Worm (Caenorhabditis elegans) whole organism, late embryonic: ENCODE data around the gene cgh-1.

Experiments
- T23F11.4 ChIP-seq: fragments of 200-800 bp; sonication (Bioruptor generic); optimal IDR thresholded peaks from 2 replicates; lab custom pipeline; 2018; ENCODE audit warnings: mild to moderate bottlenecking, missing genetic modification characterization, missing compliant biosample characterization
- ama-1 ChIP-seq: fragments of 150-350 bp; optimal IDR thresholded peaks from 2 replicates; lab custom pipeline; 2014
- ceh-2 ChIP-seq: sonication (generic microtip); optimal IDR thresholded peaks from 2 replicates; lab custom pipeline; 2016; ENCODE audit warnings: missing genotype, missing genetic modification characterization, missing compliant biosample characterization
- ceh-22 ChIP-seq: sonication (generic microtip); optimal IDR thresholded peaks from 2 replicates; lab custom pipeline; 2017; ENCODE audit warnings: missing biosample characterization, missing genetic modification characterization
- ceh-24 ChIP-seq: sonication (generic microtip); optimal IDR thresholded peaks from 2 replicates; lab custom pipeline; 2016; ENCODE audit warnings: mild to moderate bottlenecking, missing genetic modification characterization, missing compliant biosample characterization
- ceh-30 ChIP-seq: fragments of 150-350 bp; optimal IDR thresholded peaks from 2 replicates; lab custom pipeline; 2014; ENCODE audit warnings: missing biosample characterization, missing genetic modification characterization
- ceh-31 ChIP-seq: sonication (generic microtip); optimal IDR thresholded peaks from 2 replicates; lab custom pipeline; 2016; ENCODE audit warnings: missing genetic modification characterization, missing compliant biosample characterization
- ceh-45 ChIP-seq: fragments of 200-800 bp; sonication (Bioruptor generic); IDR thresholded peaks from 2 replicates; pipeline ENCODE4 v1.3.6; 2022; ENCODE audit warnings: missing genetic modification reagents, missing genetic modification characterization, missing compliant biosample characterization
- ceh-6 ChIP-seq: fragments of 200-800 bp; sonication (Bioruptor generic); optimal IDR thresholded peaks from 2 replicates; lab custom pipeline; 2018; ENCODE audit warnings: mild to moderate bottlenecking, missing genetic modification characterization, missing compliant biosample characterization
- che-1 ChIP-seq: sonication (generic microtip); optimal IDR thresholded peaks from 2 replicates; lab custom pipeline; 2016; ENCODE audit warnings: mild to moderate bottlenecking, missing genetic modification characterization, missing compliant biosample characterization
- dmd-4 ChIP-seq: sonication (generic microtip); optimal IDR thresholded peaks from 2 replicates; lab custom pipeline; 2016; ENCODE audit warnings: borderline replicate concordance, missing genetic modification characterization, missing compliant biosample characterization
- dve-1 ChIP-seq: sonication (generic microtip); optimal IDR thresholded peaks from 2 replicates; lab custom pipeline; 2017; ENCODE audit warnings: antibody characterized with exemption, mild to moderate bottlenecking, missing genetic modification characterization, missing compliant biosample characterization
- fax-1 ChIP-seq: sonication (generic microtip); optimal IDR thresholded peaks from 2 replicates; lab custom pipeline; 2016; ENCODE audit warnings: missing genotype, missing genetic modification characterization, missing compliant biosample characterization
- fkh-6 ChIP-seq: sonication (generic microtip); optimal IDR thresholded peaks from 2 replicates; lab custom pipeline; 2016; ENCODE audit warnings: missing genetic modification characterization, missing compliant biosample characterization
- hlh-15 ChIP-seq: sonication (generic microtip); optimal IDR thresholded peaks from 2 replicates; lab custom pipeline; 2016; ENCODE audit warnings: missing genetic modification characterization, missing compliant biosample characterization
- hlh-8 ChIP-seq: sonication (generic microtip); optimal IDR thresholded peaks from 2 replicates; lab custom pipeline; 2016; ENCODE audit warnings: missing genotype, missing genetic modification characterization, missing compliant biosample characterization
- lim-6 ChIP-seq: sonication (generic microtip); optimal IDR thresholded peaks from 2 replicates; lab custom pipeline; 2016; ENCODE audit warnings: missing genetic modification characterization, missing compliant biosample characterization
- madf-2 ChIP-seq: sonication (generic microtip); optimal IDR thresholded peaks from 2 replicates; lab custom pipeline; 2017; ENCODE audit warnings: missing genetic modification characterization, missing compliant biosample characterization
- nfya-1 ChIP-seq: sonication (generic microtip); optimal IDR thresholded peaks from 2 replicates; lab custom pipeline; 2017; ENCODE audit warnings: missing genetic modification characterization, mild to moderate bottlenecking, missing compliant biosample characterization, antibody characterized with exemption, moderate library complexity
- nhr-232 ChIP-seq: sonication (generic microtip); optimal IDR thresholded peaks from 2 replicates; lab custom pipeline; 2016; ENCODE audit warnings: missing genetic modification characterization, missing compliant biosample characterization
- odd-2 ChIP-seq: sonication (generic microtip); optimal IDR thresholded peaks from 2 replicates; lab custom pipeline; 2017; ENCODE audit warnings: antibody characterized with exemption, mild to moderate bottlenecking, missing genetic modification characterization, missing compliant biosample characterization
- pag-3 ChIP-seq: sonication (generic microtip); optimal IDR thresholded peaks from 2 replicates; lab custom pipeline; 2016; ENCODE audit warnings: missing compliant biosample characterization, missing genetic modification characterization, borderline replicate concordance
- pax-1 ChIP-seq: fragments of 150-350 bp; optimal IDR thresholded peaks from 2 replicates; lab custom pipeline; 2014; ENCODE audit warnings: missing biosample characterization, missing genetic modification characterization
- pqm-1 ChIP-seq: sonication (generic microtip); optimal IDR thresholded peaks from 2 replicates; lab custom pipeline; 2016; ENCODE audit warnings: missing genetic modification characterization, missing compliant biosample characterization
- ref-2 ChIP-seq: sonication (generic microtip); optimal IDR thresholded peaks from 2 replicates; lab custom pipeline; 2016; ENCODE audit warnings: missing genetic modification characterization, missing compliant biosample characterization
- rnt-1 ChIP-seq: sonication (generic microtip); optimal IDR thresholded peaks from 2 replicates; lab custom pipeline; 2016; ENCODE audit warnings: missing genetic modification characterization, missing compliant biosample characterization
- sox-2 ChIP-seq: fragments of 200-800 bp; sonication (Bioruptor generic); IDR thresholded peaks from 2 replicates; pipeline ENCODE4 v1.3.6; 2022; ENCODE audit warnings: missing genetic modification reagents, missing genetic modification characterization, missing compliant biosample characterization
- tbx-2 ChIP-seq: sonication (generic microtip); optimal IDR thresholded peaks from 2 replicates; lab custom pipeline; 2016; ENCODE audit warnings: missing genetic modification characterization, missing compliant biosample characterization
- tbx-7 ChIP-seq: sonication (generic microtip); optimal IDR thresholded peaks from 2 replicates; lab custom pipeline; 2016; ENCODE audit warnings: missing genotype, missing genetic modification characterization, missing compliant biosample characterization
- ttx-3 ChIP-seq: sonication (generic microtip); optimal IDR thresholded peaks from 2 replicates; lab custom pipeline; 2016; ENCODE audit warnings: missing genetic modification reagents, missing genetic modification characterization, missing compliant biosample characterization
- unc-3 ChIP-seq, 2 experiments: fragments of 200-800 bp in 1 of 2; sonication (Bioruptor generic) in 1 of 2; sonication (generic microtip) in 1 of 2; conservative IDR thresholded peaks in 1 of 2; optimal IDR thresholded peaks in 1 of 2; 2 replicates each; pipeline versions ENCODE4 v1.3.6 to Lab custom; 2016 to 2022; ENCODE audit warnings: missing compliant biosample characterization in 2 of 2, missing genetic modification characterization in 2 of 2, missing genetic modification reagents in 1 of 2
- unc-42 ChIP-seq: sonication (generic microtip); optimal IDR thresholded peaks from 2 replicates; lab custom pipeline; 2016; ENCODE audit warnings: missing genotype, missing genetic modification characterization, missing compliant biosample characterization
- unc-86 ChIP-seq: sonication (generic microtip); optimal IDR thresholded peaks from 2 replicates; lab custom pipeline; 2016; ENCODE audit warnings: missing genetic modification characterization, missing compliant biosample characterization

The cgh-1 gene

DNA sequence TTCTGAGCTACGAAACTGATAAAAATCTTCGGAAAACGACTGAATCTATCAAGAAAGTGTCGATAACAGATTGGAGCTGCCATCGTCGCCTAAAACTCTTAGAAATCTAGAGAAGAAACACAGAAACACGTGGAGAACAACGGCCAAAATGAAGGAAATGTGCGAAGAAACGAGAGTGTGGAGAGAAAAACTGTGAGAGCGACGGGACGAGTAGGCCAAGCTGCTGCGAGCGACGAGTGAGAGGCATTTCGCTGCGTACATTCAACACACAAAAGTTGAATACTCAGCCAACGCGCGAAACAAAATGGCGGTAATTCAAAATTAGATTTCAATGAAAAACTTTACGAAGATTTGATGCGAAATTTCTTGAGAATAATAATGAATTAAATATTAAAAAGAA lies 714 bp upstream of the cgh-1 start (continued):
- peak; percentile 65 for TF ChIP-seq tbx-2 (tag; lab: Kevin White, UChicago)
- TF ChIP-seq rnt-1 (tag; lab: Kevin White, UChicago), result peak; percentile 67
- peak; percentile 69 for TF ChIP-seq ceh-31 (tag; lab: Kevin White, UChicago)
- no peak for TF ChIP-seq odd-2 (tag; lab: Kevin White, UChicago)
- no peak for TF ChIP-seq ceh-22 (tag; lab: Kevin White, UChicago)
- TF ChIP-seq hlh-15 (tag; lab: Kevin White, UChicago), result no peak
- no peak for TF ChIP-seq fax-1 (tag; lab: Kevin White, UChicago)
- TF ChIP-seq lim-6, result no peak
- no peak for TF ChIP-seq ceh-24
- TF ChIP-seq ttx-3 (tag; lab: Kevin White, UChicago), result no peak
- peak; percentile 16 for TF ChIP-seq T23F11.4 (GFP tag; lab: Kevin White, UChicago)
- TF ChIP-seq unc-42, result peak; percentile 62
- no peak for TF ChIP-seq ceh-45 (GFP tag; lab: Robert Waterston, UW)
- peak; percentile 56 for TF ChIP-seq hlh-8
- TF ChIP-seq, all 69 proteins: peak for 17

- TF ChIP-seq pax-1 (tag; lab: Kevin White, UChicago) (no peak), fkh-6 (tag; lab: Kevin White, UChicago) (no peak), madf-2 (no peak), pag-3 (tag; lab: Kevin White, UChicago) (no peak)
Observed at ce11 chrIII:7495616-7496146, 2.0 kb downstream of the cgh-1 start.

DNA sequence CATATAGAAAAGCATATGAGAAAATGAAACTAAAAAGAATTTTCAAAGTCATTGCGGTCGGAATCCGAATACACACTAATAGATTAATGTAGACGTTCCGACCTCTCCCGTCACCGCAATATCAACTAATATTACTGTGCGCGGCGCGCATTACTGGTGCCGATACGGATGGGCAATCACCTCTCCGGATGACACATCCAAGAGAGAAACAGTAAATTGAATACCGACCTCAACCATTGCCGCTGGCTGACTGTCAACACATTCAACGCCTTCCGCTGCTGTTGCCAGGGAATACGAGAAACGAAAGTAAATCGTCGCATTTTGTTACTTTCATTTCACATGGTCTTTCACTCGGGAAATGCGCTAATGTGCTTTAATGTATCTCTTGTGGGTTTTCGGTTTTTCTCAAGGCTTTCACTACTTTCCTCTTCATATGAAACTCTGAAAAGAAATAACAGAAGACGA lies 2.8 kb downstream of the cgh-1 start:
- TF ChIP-seq fax-1 (tag; lab: Kevin White, UChicago), result no peak
- TF ChIP-seq unc-86 (tag; lab: Kevin White, UChicago), result no peak
- no peak for TF ChIP-seq dve-1
- no peak for TF ChIP-seq unc-3 (GFP tag; conservative IDR thresholded peaks at IDR 0.05; lab: Robert Waterston, UW)
- TF ChIP-seq unc-3 (tag; optimal IDR thresholded peaks at IDR 0.05; lab: Kevin White, UChicago), result no peak
- no peak for TF ChIP-seq che-1
- peak; percentile 51 for TF ChIP-seq ama-1
- TF ChIP-seq pqm-1 (tag; lab: Kevin White, UChicago), result no peak

DNA sequence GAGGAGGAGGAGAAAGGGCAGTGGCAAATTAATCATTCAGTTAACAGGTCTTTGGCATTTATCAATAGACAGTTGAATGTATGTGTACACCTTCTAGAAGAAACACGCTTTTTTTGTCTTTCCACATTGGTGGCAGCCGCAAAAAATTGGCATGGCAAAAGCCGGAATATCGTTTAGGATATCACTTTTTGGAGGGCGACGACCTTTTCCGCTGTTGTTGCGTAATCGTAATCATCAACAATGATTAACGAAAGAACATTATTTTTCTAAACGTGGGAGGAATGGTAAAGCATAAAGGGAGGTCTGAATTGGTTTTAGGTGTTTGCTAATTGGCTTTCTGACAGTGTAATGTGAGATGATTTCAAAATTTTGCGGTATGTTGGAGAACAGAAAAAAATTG lies 5.7 kb downstream of the cgh-1 start:
- TF ChIP-seq dmd-4 (tag; lab: Kevin White, UChicago), result no peak
- no peak for TF ChIP-seq tbx-7 (tag; lab: Kevin White, UChicago)
- TF ChIP-seq ceh-45 (GFP tag; lab: Robert Waterston, UW), result no peak
- TF ChIP-seq nhr-232, result no peak
- TF ChIP-seq dve-1, result no peak

ce11 chrIII:7490061-7490460 lies 7.6 kb downstream of the cgh-1 start:
- no peak for TF ChIP-seq ceh-2 (tag; lab: Kevin White, UChicago)
- TF ChIP-seq ref-2 (tag; lab: Kevin White, UChicago), result peak; percentile 33
- TF ChIP-seq sox-2 (GFP tag; lab: Robert Waterston, UW), result no peak
- TF ChIP-seq ceh-6 (GFP tag; lab: Kevin White, UChicago), result no peak

DNA sequence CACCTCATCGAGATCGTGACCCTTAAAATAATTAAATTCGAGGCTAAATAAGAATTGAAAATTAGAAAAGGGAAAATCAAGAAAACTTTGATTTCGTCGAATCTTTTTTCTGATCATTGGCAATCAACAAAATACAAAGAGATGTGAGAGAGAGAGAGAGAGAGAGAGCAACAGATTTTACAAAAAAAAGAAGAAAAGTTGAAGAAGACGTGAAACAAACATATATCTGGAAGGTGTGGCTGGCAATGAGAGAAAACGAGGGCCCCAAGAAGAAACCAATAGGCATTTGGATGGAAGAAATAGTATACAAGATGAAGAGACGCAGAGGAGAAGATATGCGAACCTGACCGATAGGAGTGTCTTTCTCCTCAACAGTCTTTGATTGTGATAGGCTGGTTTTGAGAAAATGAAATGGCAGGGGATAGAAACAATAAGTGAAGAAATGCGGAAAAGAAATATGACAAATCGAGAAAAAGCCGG lies 8.5 kb downstream of the cgh-1 start, which contains the start of gene mup-4:
Gene mup-4 (minus strand): TSS at position 51 of the 480 bp plus-strand sequence.
- TF ChIP-seq ceh-30 (tag; lab: Kevin White, UChicago) (no peak), ref-2 (tag; lab: Kevin White, UChicago) (no peak), madf-2 (no peak), ceh-24 (no peak), nfya-1 (peak; percentile 18)
